Worm (Caenorhabditis elegans) whole organism, young adult: ENCODE results near the gene W08E12.8.

Source experiments
- aptf-3 ChIP-seq: fragments of 200-800 bp; sonication (Bioruptor generic); IDR thresholded peaks from 2 replicates; pipeline ENCODE4 v1.3.6; 2022; ENCODE audit warnings: missing genetic modification characterization, missing compliant biosample characterization
- attf-3 ChIP-seq: fragments of 200-800 bp; sonication (Bioruptor generic); conservative IDR thresholded peaks from 2 replicates; pipeline ENCODE4 v1.3.6; 2022; ENCODE audit warnings: missing genetic modification reagents, missing genetic modification characterization, missing compliant biosample characterization
- cebp-1 ChIP-seq, 2 experiments: fragments of 200-800 bp in 1 of 2; sonication (Bioruptor generic) in 1 of 2; sonication (generic microtip) in 1 of 2; IDR thresholded peaks in 1 of 2; optimal IDR thresholded peaks in 1 of 2; 2 replicates each; pipeline versions ENCODE4 v1.3.6 to Lab custom; 2017 to 2022; ENCODE audit warnings: missing compliant biosample characterization in 2 of 2, missing genetic modification characterization in 2 of 2, mild to moderate bottlenecking in 1 of 2, missing genetic modification reagents in 1 of 2, moderate library complexity in 1 of 2
- ceh-40 ChIP-seq: fragments of 200-800 bp; sonication (Bioruptor generic); IDR thresholded peaks from 2 replicates; pipeline ENCODE4 v1.3.6; 2022; ENCODE audit warnings: missing genetic modification characterization, missing compliant biosample characterization
- him-1 ChIP-seq: sonication (generic microtip); optimal IDR thresholded peaks from 2 replicates; lab custom pipeline; 2016; ENCODE audit warnings: missing genotype, missing genetic modification reagents, missing genetic modification characterization, missing compliant biosample characterization
- hmg-1.2 ChIP-seq: fragments of 200-800 bp; sonication (Bioruptor generic); IDR thresholded peaks from 2 replicates; pipeline ENCODE4 v1.3.6; 2022; ENCODE audit warnings: missing genetic modification reagents, missing genetic modification characterization, missing compliant biosample characterization
- nfya-1 ChIP-seq: sonication (generic microtip); optimal IDR thresholded peaks from 2 replicates; lab custom pipeline; 2017; ENCODE audit warnings: antibody characterized with exemption, missing compliant biosample characterization, missing genetic modification characterization, borderline replicate concordance; ENCODE audit not compliant: insufficient read depth
- nfya-2 ChIP-seq: fragments of 200-800 bp; sonication (Bioruptor generic); IDR thresholded peaks from 2 replicates; pipeline ENCODE4 v1.3.6; 2022; ENCODE audit warnings: missing genetic modification reagents, missing genetic modification characterization, missing compliant biosample characterization

- TF ChIP-seq nfya-1 (no peak), cebp-1 (GFP tag; IDR thresholded peaks at IDR 0.05; lab: Robert Waterston, UW) (no peak), cebp-1 (tag; optimal IDR thresholded peaks at IDR 0.05; lab: Kevin White, UChicago) (no peak), nfya-2 (GFP tag; lab: Robert Waterston, UW) (no peak), him-1 (tag; lab: Kevin White, UChicago) (no peak), ceh-40 (no peak), attf-3 (GFP tag; lab: Robert Waterston, UW) (no peak), hmg-1.2 (GFP tag; lab: Robert Waterston, UW) (no peak), aptf-3 (GFP tag; lab: Robert Waterston, UW) (no peak)
Measured at ce11 chrIV:3252047-3252446, 40.1 kb upstream of the W08E12.8 start.
